Worm (Caenorhabditis elegans): Measurements from ENCODE around the gene acs-9.

DNA sequence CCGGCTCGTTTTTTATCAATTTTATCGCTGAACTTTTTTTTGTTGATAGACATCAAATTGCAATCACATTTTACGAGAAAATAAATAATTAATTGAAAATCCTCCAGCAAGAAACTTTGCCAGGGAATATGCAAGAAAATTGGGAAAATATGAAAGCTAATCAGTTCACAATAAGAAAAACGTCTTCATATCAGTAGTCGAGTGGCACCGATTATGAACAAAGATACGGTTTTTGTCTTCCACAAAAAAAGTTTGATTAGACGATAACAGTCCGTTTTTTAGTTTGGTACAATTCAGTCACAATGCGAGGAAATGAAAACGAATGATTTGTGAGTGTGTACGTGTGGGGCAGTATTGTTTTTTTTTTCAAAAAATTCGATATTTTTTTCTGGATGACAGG is 15.3 kb downstream of the acs-9 start:
- TF ChIP-seq W03F9.2 (tag; optimal IDR thresholded peaks at IDR 0.05) (no peak), him-1 (tag; optimal IDR thresholded peaks at IDR 0.05) (no peak)

Data from whole organism, L4/young adult.